Worm (Caenorhabditis elegans) whole organism, L1 larva: ENCODE results near the gene B0238.12.

Experiments
- C16A3.4 ChIP-seq: fragments of 150-350 bp; optimal IDR thresholded peaks from 2 replicates; lab custom pipeline; 2014; ENCODE audit warnings: missing biosample characterization, missing genetic modification characterization
- F16B12.6 ChIP-seq: fragments of 150-350 bp; optimal IDR thresholded peaks from 2 replicates; lab custom pipeline; 2014; ENCODE audit warnings: missing biosample characterization, missing genetic modification characterization
- Y116A8C.19 ChIP-seq: sonication (generic microtip); optimal IDR thresholded peaks from 2 replicates; lab custom pipeline; 2016; ENCODE audit warnings: missing compliant biosample characterization, missing genetic modification characterization, borderline replicate concordance
- alr-1 ChIP-seq: fragments of 200-800 bp; sonication (Bioruptor generic); optimal IDR thresholded peaks from 2 replicates; lab custom pipeline; 2018; ENCODE audit warnings: borderline replicate concordance, mild to moderate bottlenecking, missing genetic modification characterization, missing compliant biosample characterization
- aly-2 ChIP-seq: fragments of 150-350 bp; optimal IDR thresholded peaks from 2 replicates; lab custom pipeline; 2014; ENCODE audit warnings: missing biosample characterization, missing genetic modification characterization
- ama-1 ChIP-seq: fragments of 150-350 bp; optimal IDR thresholded peaks from 2 replicates; lab custom pipeline; 2014
- ceh-63 ChIP-seq: fragments of 200-800 bp; sonication (Bioruptor generic); optimal IDR thresholded peaks from 2 replicates; lab custom pipeline; 2018; ENCODE audit warnings: mild to moderate bottlenecking, missing genetic modification characterization, missing compliant biosample characterization
- ceh-8 ChIP-seq: fragments of 200-800 bp; sonication (Bioruptor generic); optimal IDR thresholded peaks from 2 replicates; lab custom pipeline; 2018; ENCODE audit warnings: mild to moderate bottlenecking, missing genetic modification characterization, moderate library complexity, missing compliant biosample characterization
- ceh-82 ChIP-seq, 3 experiments: fragments of 150-350 bp in 1 of 3; sonication (generic microtip) in 2 of 3; optimal IDR thresholded peaks; 2 replicates each; lab custom pipeline; 2014 to 2017; ENCODE audit warnings: missing biosample characterization in 3 of 3, missing genetic modification characterization in 3 of 3
- ceh-88 ChIP-seq: fragments of 200-800 bp; sonication (Bioruptor generic); IDR thresholded peaks from 2 replicates; pipeline ENCODE4 v1.3.6; 2022; ENCODE audit warnings: missing genetic modification characterization, missing compliant biosample characterization
- ces-1 ChIP-seq: fragments of 150-350 bp; optimal IDR thresholded peaks from 2 replicates; lab custom pipeline; 2014; ENCODE audit warnings: missing biosample characterization, missing genetic modification reagents, missing genetic modification characterization
- dpl-1 ChIP-seq, 3 experiments: fragments of 150-350 bp in 2 of 3; sonication (generic microtip) in 1 of 3; optimal IDR thresholded peaks; 2 replicates each; lab custom pipeline; 2014 to 2017; ENCODE audit warnings: missing biosample characterization in 3 of 3, missing genetic modification characterization in 3 of 3, missing genetic modification reagents in 3 of 3
- efl-3 ChIP-seq: fragments of 200-800 bp; sonication (Bioruptor generic); optimal IDR thresholded peaks from 2 replicates; lab custom pipeline; 2018; ENCODE audit warnings: mild to moderate bottlenecking, missing genetic modification characterization, missing compliant biosample characterization
- egl-13 ChIP-seq: sonication (generic microtip); optimal IDR thresholded peaks from 2 replicates; lab custom pipeline; 2016; ENCODE audit warnings: missing genotype, missing genetic modification reagents, missing genetic modification characterization, missing compliant biosample characterization
- elt-2 ChIP-seq: sonication (generic microtip); optimal IDR thresholded peaks from 2 replicates; lab custom pipeline; 2016; ENCODE audit warnings: missing genetic modification characterization, mild to moderate bottlenecking, inconsistent platforms, missing compliant biosample characterization, missing genetic modification reagents
- fkh-4 ChIP-seq: sonication (generic microtip); optimal IDR thresholded peaks from 2 replicates; lab custom pipeline; 2016; ENCODE audit warnings: missing compliant biosample characterization, missing genetic modification characterization, borderline replicate concordance
- fkh-8 ChIP-seq: sonication (generic microtip); optimal IDR thresholded peaks from 2 replicates; lab custom pipeline; 2016; ENCODE audit warnings: mild to moderate bottlenecking, missing genetic modification characterization, missing compliant biosample characterization
- fos-1 ChIP-seq: fragments of 150-350 bp; optimal IDR thresholded peaks from 2 replicates; lab custom pipeline; 2014; ENCODE audit warnings: missing biosample characterization, missing genetic modification characterization
- hlh-4 ChIP-seq: sonication (generic microtip); optimal IDR thresholded peaks from 2 replicates; lab custom pipeline; 2016; ENCODE audit warnings: mild to moderate bottlenecking, missing genetic modification characterization, missing compliant biosample characterization
- hpl-2 ChIP-seq: fragments of 150-350 bp; optimal IDR thresholded peaks from 2 replicates; lab custom pipeline; 2014; ENCODE audit warnings: missing biosample characterization, missing genetic modification reagents, missing genetic modification characterization
- irx-1 ChIP-seq: sonication (generic microtip); optimal IDR thresholded peaks from 2 replicates; lab custom pipeline; 2016; ENCODE audit warnings: missing genetic modification characterization, missing compliant biosample characterization
- jun-1 ChIP-seq: fragments of 150-350 bp; optimal IDR thresholded peaks from 2 replicates; lab custom pipeline; 2014; ENCODE audit warnings: missing biosample characterization, missing genetic modification reagents, missing genetic modification characterization
- lin-14 ChIP-seq: fragments of 200-800 bp; sonication (Bioruptor generic); optimal IDR thresholded peaks from 2 replicates; lab custom pipeline; 2018; ENCODE audit warnings: mild to moderate bottlenecking, missing genetic modification characterization, moderate library complexity, missing compliant biosample characterization
- lin-15B ChIP-seq: fragments of 150-350 bp; sonication (generic microtip); optimal IDR thresholded peaks from 3 replicates; lab custom pipeline; 2014; ENCODE audit warnings: missing biosample characterization, missing genetic modification characterization
- lin-35 ChIP-seq, 2 experiments: fragments of 150-350 bp; optimal IDR thresholded peaks; 2 replicates each; lab custom pipeline; 2014; ENCODE audit warnings: missing biosample characterization in 2 of 2, missing genetic modification characterization in 2 of 2, missing genetic modification reagents in 2 of 2
- lin-39 ChIP-seq: fragments of 150-350 bp; optimal IDR thresholded peaks from 2 replicates; lab custom pipeline; 2014; ENCODE audit warnings: missing biosample characterization, missing genetic modification reagents, missing genetic modification characterization
- lsy-2 ChIP-seq, 2 experiments: fragments of 150-350 bp; optimal IDR thresholded peaks; 2 replicates each; lab custom pipeline; 2014; ENCODE audit warnings: missing biosample characterization in 2 of 2, missing genetic modification characterization in 2 of 2
- mab-9 ChIP-seq: fragments of 200-800 bp; sonication (Bioruptor generic); IDR thresholded peaks from 2 replicates; pipeline ENCODE4 v1.3.6; 2022; ENCODE audit warnings: missing genetic modification reagents, missing genetic modification characterization, missing compliant biosample characterization
- nhr-12 ChIP-seq: sonication (generic microtip); optimal IDR thresholded peaks from 2 replicates; lab custom pipeline; 2017; ENCODE audit warnings: missing biosample characterization, missing genetic modification characterization
- nhr-237 ChIP-seq: fragments of 150-350 bp; optimal IDR thresholded peaks from 2 replicates; lab custom pipeline; 2014; ENCODE audit warnings: missing biosample characterization, missing genetic modification characterization
- nhr-28 ChIP-seq: fragments of 150-350 bp; optimal IDR thresholded peaks from 2 replicates; lab custom pipeline; 2014; ENCODE audit warnings: missing biosample characterization, missing genetic modification characterization
- nhr-71 ChIP-seq: sonication (generic microtip); optimal IDR thresholded peaks from 2 replicates; lab custom pipeline; 2016; ENCODE audit warnings: mild to moderate bottlenecking, missing genetic modification characterization, moderate library complexity, missing compliant biosample characterization
- nhr-77 ChIP-seq: fragments of 150-350 bp; optimal IDR thresholded peaks from 2 replicates; lab custom pipeline; 2014; ENCODE audit warnings: missing biosample characterization, missing genetic modification characterization
- nhr-84 ChIP-seq: sonication (generic microtip); optimal IDR thresholded peaks from 2 replicates; lab custom pipeline; 2017; ENCODE audit warnings: missing biosample characterization, missing genetic modification characterization
- nhr-85 ChIP-seq: sonication (generic microtip); peaks from one replicate; lab custom pipeline; 2016; ENCODE audit warnings: missing genetic modification characterization, inconsistent platforms, missing compliant biosample characterization
- nhr-90 ChIP-seq: sonication (generic microtip); optimal IDR thresholded peaks from 2 replicates; lab custom pipeline; 2016; ENCODE audit warnings: mild to moderate bottlenecking, missing genetic modification characterization, missing compliant biosample characterization; ENCODE audit not compliant: poor library complexity
- pag-3 ChIP-seq: sonication (generic microtip); optimal IDR thresholded peaks from 2 replicates; lab custom pipeline; 2017; ENCODE audit warnings: missing genetic modification characterization, mild to moderate bottlenecking, missing compliant biosample characterization, antibody characterized with exemption, borderline replicate concordance; ENCODE audit not compliant: insufficient read depth
- pax-3 ChIP-seq: fragments of 200-800 bp; sonication (Bioruptor generic); optimal IDR thresholded peaks from 2 replicates; lab custom pipeline; 2018; ENCODE audit warnings: mild to moderate bottlenecking, missing genetic modification characterization, moderate library complexity, missing compliant biosample characterization
- pqm-1 ChIP-seq: sonication (generic microtip); optimal IDR thresholded peaks from 3 replicates; lab custom pipeline; 2017; ENCODE audit warnings: missing biosample characterization, missing genetic modification characterization
- rnt-1 ChIP-seq: sonication (generic microtip); optimal IDR thresholded peaks from 2 replicates; lab custom pipeline; 2016; ENCODE audit warnings: mild to moderate bottlenecking, missing genetic modification characterization, moderate library complexity, missing compliant biosample characterization
- snu-23 ChIP-seq: sonication (generic microtip); optimal IDR thresholded peaks from 2 replicates; lab custom pipeline; 2016; ENCODE audit warnings: missing genetic modification characterization, missing compliant biosample characterization
- sox-4 ChIP-seq: sonication (generic microtip); optimal IDR thresholded peaks from 2 replicates; lab custom pipeline; 2016; ENCODE audit warnings: missing genetic modification characterization, missing compliant biosample characterization
- sup-37 ChIP-seq: fragments of 200-800 bp; sonication (Bioruptor generic); optimal IDR thresholded peaks from 2 replicates; lab custom pipeline; 2018; ENCODE audit warnings: mild to moderate bottlenecking, missing genetic modification characterization, missing compliant biosample characterization
- swsn-7 ChIP-seq: sonication (generic microtip); optimal IDR thresholded peaks from 2 replicates; lab custom pipeline; 2016; ENCODE audit warnings: missing genetic modification characterization, missing compliant biosample characterization
- tlp-1 ChIP-seq: fragments of 150-350 bp; optimal IDR thresholded peaks from 2 replicates; lab custom pipeline; 2014; ENCODE audit warnings: missing biosample characterization, missing genetic modification characterization
- unc-130 ChIP-seq: fragments of 150-350 bp; optimal IDR thresholded peaks from 2 replicates; lab custom pipeline; 2017; ENCODE audit warnings: missing biosample characterization, missing genetic modification characterization, inconsistent platforms
- vab-15 ChIP-seq: sonication (generic microtip); optimal IDR thresholded peaks from 2 replicates; lab custom pipeline; 2017; ENCODE audit warnings: missing genotype, mild to moderate bottlenecking, missing genetic modification characterization, missing compliant biosample characterization
- xbp-1 ChIP-seq: sonication (generic microtip); optimal IDR thresholded peaks from 2 replicates; lab custom pipeline; 2016; ENCODE audit warnings: missing genetic modification characterization, missing compliant biosample characterization
- ztf-11 ChIP-seq, 2 experiments: sonication (generic microtip); optimal IDR thresholded peaks; 2 replicates each; lab custom pipeline; 2016 to 2017; ENCODE audit warnings: missing genetic modification characterization in 2 of 2, missing biosample characterization in 1 of 2, missing compliant biosample characterization in 1 of 2

The B0238.12 gene

DNA sequence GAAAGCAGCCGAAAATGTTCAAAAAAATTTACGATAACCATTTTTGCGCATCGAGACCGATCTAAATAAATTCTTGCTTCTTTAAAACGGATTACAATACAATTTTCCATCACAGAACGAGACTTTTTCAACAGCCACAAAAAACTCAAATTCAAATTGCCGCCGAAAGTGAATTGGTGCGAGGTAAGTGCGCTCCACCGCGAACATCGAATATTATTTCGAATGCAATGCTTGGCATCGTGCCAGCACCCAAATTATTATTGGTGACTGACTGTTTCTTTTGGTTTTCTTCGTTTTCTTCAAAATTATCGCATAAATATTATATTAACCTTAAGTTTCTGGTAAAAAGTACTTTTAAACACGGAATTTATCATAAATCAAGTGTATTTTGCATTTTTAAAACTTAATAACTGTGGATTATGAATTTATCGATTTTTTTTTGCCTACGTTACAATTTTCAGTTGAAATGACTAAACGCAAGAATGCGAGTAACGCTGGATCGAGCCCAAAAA is 3.4 kb downstream of the B0238.12 start, which contains the start of gene penr-1 (continued):
- peak; percentile 34 for TF ChIP-seq nhr-90 (tag; lab: Kevin White, UChicago)
- TF ChIP-seq ceh-82 (tag; optimal IDR thresholded peaks at IDR 0.05; lab: Kevin White, UChicago), result peak in 1 of 3 experiments; percentile 42
- no peak for TF ChIP-seq pax-3 (tag; lab: Kevin White, UChicago)
- TF ChIP-seq mab-9, result no peak
- TF ChIP-seq nhr-12 (tag; lab: Kevin White, UChicago), result no peak
- no peak for TF ChIP-seq alr-1 (tag; lab: Kevin White, UChicago)
- peak; percentile 59 for TF ChIP-seq lin-14
- no peak for TF ChIP-seq nhr-84 (tag; lab: Kevin White, UChicago)
- peak; percentile 31 for TF ChIP-seq lin-15B (tag; lab: Kevin White, UChicago)
- TF ChIP-seq nhr-85 (tag; lab: Kevin White, UChicago), result peak; percentile 75
- peak; percentile 55 for TF ChIP-seq xbp-1 (tag; lab: Kevin White, UChicago)
- peak; percentile 96 to 98 for TF ChIP-seq lin-35 (GFP tag; optimal IDR thresholded peaks at IDR 0.05; lab: Kevin White, UChicago)
- TF ChIP-seq egl-13 (tag; lab: Kevin White, UChicago), result peak; percentile 6
- peak; percentile 67 for TF ChIP-seq C16A3.4 (tag; lab: Kevin White, UChicago)
- TF ChIP-seq elt-2 (tag; lab: Kevin White, UChicago), result peak; percentile 3
- no peak for TF ChIP-seq fkh-4 (tag; lab: Kevin White, UChicago)
- TF ChIP-seq nhr-28 (tag; lab: Kevin White, UChicago), result no peak
- no peak for TF ChIP-seq ceh-88 (GFP tag; lab: Robert Waterston, UW)
- no peak for TF ChIP-seq ceh-63 (GFP tag; lab: Kevin White, UChicago)
- TF ChIP-seq irx-1 (tag; lab: Kevin White, UChicago), result peak; percentile 16
- TF ChIP-seq vab-15 (tag; lab: Kevin White, UChicago), result peak; percentile 51
- no peak for TF ChIP-seq ceh-8
- peak; percentile 75 for TF ChIP-seq nhr-71 (tag; lab: Kevin White, UChicago)
- TF ChIP-seq hpl-2 (GFP tag; lab: Kevin White, UChicago), result no peak
- TF ChIP-seq snu-23 (GFP tag; lab: Kevin White, UChicago), result peak; percentile 71
- no peak for TF ChIP-seq hlh-4
- peak; percentile 69 for TF ChIP-seq unc-130
- TF ChIP-seq tlp-1 (tag; lab: Kevin White, UChicago), result no peak
- no peak for TF ChIP-seq fos-1 (tag; lab: Kevin White, UChicago)
- no peak for TF ChIP-seq sup-37 (GFP tag; lab: Kevin White, UChicago)
- TF ChIP-seq jun-1 (tag; lab: Kevin White, UChicago), result peak; percentile 23

DNA sequence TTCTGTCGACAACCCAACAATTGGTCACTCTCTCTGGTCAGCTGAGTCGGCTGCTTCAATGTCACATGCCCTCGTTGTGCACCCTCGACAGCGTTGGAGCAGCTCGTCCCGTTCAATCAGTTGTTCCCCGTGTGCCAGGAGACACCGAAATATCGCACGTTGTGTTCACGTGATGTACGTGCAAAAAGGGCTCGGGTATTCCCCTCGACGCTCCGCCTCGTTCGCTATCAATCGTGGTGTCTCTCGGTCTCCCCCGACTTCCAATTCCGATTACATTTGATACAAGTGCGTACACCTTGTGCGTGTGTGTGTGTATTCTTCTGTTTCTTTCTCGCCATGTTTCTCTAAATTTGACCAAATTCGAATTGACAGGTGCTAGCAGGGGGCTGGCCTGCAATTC is 5.8 kb downstream of the B0238.12 start:
- peak; percentile 22 for TF ChIP-seq swsn-7
- TF ChIP-seq nhr-77, result peak; percentile 27
- TF ChIP-seq lin-14, result peak; percentile 91
- TF ChIP-seq fkh-8, result peak; percentile 50
- no peak for TF ChIP-seq ceh-82 (tag; optimal IDR thresholded peaks at IDR 0.05; lab: Kevin White, UChicago)
- TF ChIP-seq ztf-11 (tag; optimal IDR thresholded peaks at IDR 0.05; lab: Kevin White, UChicago), result no peak
- TF ChIP-seq pag-3, result no peak
- peak; percentile 0 for TF ChIP-seq F16B12.6 (tag; lab: Kevin White, UChicago)
- no peak for TF ChIP-seq nhr-84 (tag; lab: Kevin White, UChicago)
- TF ChIP-seq nhr-90 (tag; lab: Kevin White, UChicago), result peak; percentile 71
- no peak for TF ChIP-seq lin-39 (tag; lab: Kevin White, UChicago)
- peak; percentile 77 for TF ChIP-seq rnt-1 (tag; lab: Kevin White, UChicago)
- TF ChIP-seq pax-3 (tag; lab: Kevin White, UChicago), result no peak
- TF ChIP-seq hlh-4, result peak; percentile 47
- TF ChIP-seq ama-1 (lab: Kevin White, UChicago), result no peak
- no peak for TF ChIP-seq tlp-1 (tag; lab: Kevin White, UChicago)
- peak; percentile 16 to 41 (median 23) for TF ChIP-seq dpl-1 (GFP tag; optimal IDR thresholded peaks at IDR 0.05; lab: Kevin White, UChicago)
- no peak for TF ChIP-seq nhr-237 (tag; lab: Kevin White, UChicago)
- no peak for TF ChIP-seq C16A3.4 (tag; lab: Kevin White, UChicago)
- peak; percentile 8 for TF ChIP-seq sox-4
- TF ChIP-seq nhr-28 (tag; lab: Kevin White, UChicago), result no peak
- peak; percentile 89 for TF ChIP-seq nhr-85 (tag; lab: Kevin White, UChicago)
- TF ChIP-seq Y116A8C.19 (tag; lab: Kevin White, UChicago), result no peak
- peak; percentile 31 for TF ChIP-seq pqm-1 (tag; lab: Kevin White, UChicago)
- peak; percentile 34 to 46 for TF ChIP-seq lsy-2 (tag; optimal IDR thresholded peaks at IDR 0.05; lab: Kevin White, UChicago)
- no peak for TF ChIP-seq aly-2 (tag; lab: Kevin White, UChicago)
- peak; percentile 88 for TF ChIP-seq nhr-71 (tag; lab: Kevin White, UChicago)
- no peak for TF ChIP-seq ces-1
- TF ChIP-seq efl-3 (GFP tag; lab: Kevin White, UChicago), result no peak
